Fruit fly (Drosophila melanogaster) whole organism, embryonic: ENCODE results near the gene Sld5.

Experiments
- CG10979 ChIP-seq: fragments of 200-800 bp; sonication (Bioruptor generic); optimal IDR thresholded peaks from 2 replicates; lab custom pipeline; 2018; ENCODE audit warnings: missing biosample characterization, mild to moderate bottlenecking, missing genetic modification characterization, moderate library complexity
- CG12744 ChIP-seq: fragments of 200-800 bp; sonication (Bioruptor generic); optimal IDR thresholded peaks from 2 replicates; lab custom pipeline; 2016; ENCODE audit warnings: missing biosample characterization, missing genetic modification characterization
- CG13894 ChIP-seq: fragments of 200-800 bp; sonication (Bioruptor generic); optimal IDR thresholded peaks from 3 replicates; lab custom pipeline; 2018; ENCODE audit warnings: missing biosample characterization, mild to moderate bottlenecking, missing genetic modification characterization, moderate library complexity
- CG14050 ChIP-seq: fragments of 200-800 bp; sonication (Bioruptor generic); IDR thresholded peaks from 3 replicates; pipeline ENCODE4 v1.3.6; 2022; ENCODE audit warnings: missing biosample characterization, missing genetic modification characterization
- CG16813 ChIP-seq: fragments of 200-800 bp; sonication (Bioruptor generic); IDR thresholded peaks from 3 replicates; pipeline ENCODE4 v1.3.6; 2022; ENCODE audit warnings: missing biosample characterization, missing genetic modification characterization; ENCODE audit not compliant: partially characterized antibody
- CG16863 ChIP-seq: fragments of 200-800 bp; sonication (Bioruptor generic); optimal IDR thresholded peaks from 3 replicates; lab custom pipeline; 2016; ENCODE audit warnings: missing biosample characterization, missing genetic modification characterization
- CG18619 ChIP-seq: fragments of 200-800 bp; sonication (Bioruptor generic); optimal IDR thresholded peaks from 3 replicates; lab custom pipeline; 2017; ENCODE audit warnings: missing biosample characterization, mild to moderate bottlenecking, missing genetic modification characterization
- CG18764 ChIP-seq: fragments of 200-800 bp; sonication (Bioruptor generic); optimal IDR thresholded peaks from 3 replicates; lab custom pipeline; 2016; ENCODE audit warnings: missing biosample characterization, missing genetic modification characterization
- CG2712 ChIP-seq: fragments of 200-800 bp; optimal IDR thresholded peaks from 3 replicates; lab custom pipeline; 2019; ENCODE audit warnings: missing biosample characterization, mild to moderate bottlenecking, missing genetic modification characterization, moderate library complexity
- CG32767 ChIP-seq: fragments of 200-800 bp; sonication (Bioruptor generic); IDR thresholded peaks from 2 replicates; pipeline ENCODE4 v1.3.6; 2022; ENCODE audit warnings: missing biosample characterization, missing genetic modification characterization
- CG4282 ChIP-seq: fragments of 200-800 bp; sonication (Bioruptor generic); optimal IDR thresholded peaks from 2 replicates; lab custom pipeline; 2016; ENCODE audit warnings: missing biosample characterization, missing genetic modification characterization
- CG4328 ChIP-seq: fragments of 200-800 bp; sonication (Bioruptor generic); optimal IDR thresholded peaks from 3 replicates; lab custom pipeline; 2017; ENCODE audit warnings: missing biosample characterization, missing genetic modification reagents, missing genetic modification characterization
- CG4404 ChIP-seq: fragments of 200-800 bp; sonication (Bioruptor generic); IDR thresholded peaks from 2 replicates; pipeline ENCODE4 v1.3.6; 2022; ENCODE audit warnings: missing biosample characterization, missing genetic modification characterization
- CG7372 ChIP-seq: fragments of 200-800 bp; sonication (Bioruptor generic); IDR thresholded peaks from 2 replicates; pipeline ENCODE4 v1.3.6; 2022; ENCODE audit warnings: missing biosample characterization, missing genetic modification characterization
- CG8290 ChIP-seq, 3 experiments: fragments of 200-800 bp; sonication (Bioruptor generic); optimal IDR thresholded peaks; 2 replicates each; lab custom pipeline; 2016 to 2019; ENCODE audit warnings: missing biosample characterization in 3 of 3, missing genetic modification characterization in 3 of 3, mild to moderate bottlenecking in 2 of 3, moderate library complexity in 1 of 3
- CG8924 ChIP-seq: fragments of 200-800 bp; optimal IDR thresholded peaks from 3 replicates; lab custom pipeline; 2019; ENCODE audit warnings: missing biosample characterization, mild to moderate bottlenecking, missing genetic modification characterization, moderate library complexity
- CG9932 ChIP-seq: fragments of 200-800 bp; sonication (Bioruptor generic); IDR thresholded peaks from 2 replicates; pipeline ENCODE4 v1.3.6; 2022; ENCODE audit warnings: missing biosample characterization, missing genetic modification characterization
- CkIIα-i1 ChIP-seq: fragments of 200-800 bp; sonication (Bioruptor generic); IDR thresholded peaks from 2 replicates; pipeline ENCODE4 v1.3.6; 2022; ENCODE audit warnings: missing biosample characterization, missing genetic modification characterization
- D19B ChIP-seq: fragments of 200-800 bp; sonication (Bioruptor generic); optimal IDR thresholded peaks from 2 replicates; lab custom pipeline; 2017; ENCODE audit warnings: missing biosample characterization, mild to moderate bottlenecking, missing genetic modification characterization
- Gsc ChIP-seq: fragments of 200-800 bp; sonication (Bioruptor generic); IDR thresholded peaks from 2 replicates; pipeline ENCODE4 v1.3.6; 2022; ENCODE audit warnings: missing biosample characterization, missing genetic modification characterization
- HLHmδ ChIP-seq: fragments of 200-800 bp; sonication (Bioruptor generic); optimal IDR thresholded peaks from 2 replicates; lab custom pipeline; 2018; ENCODE audit warnings: missing biosample characterization, mild to moderate bottlenecking, missing genetic modification characterization, moderate library complexity
- Hsf ChIP-seq: fragments of 200-800 bp; sonication (Bioruptor generic); optimal IDR thresholded peaks from 3 replicates; lab custom pipeline; 2016; ENCODE audit warnings: missing biosample characterization, missing genetic modification characterization
- Oaz ChIP-seq: fragments of 200-800 bp; sonication (Bioruptor generic); IDR thresholded peaks from 2 replicates; pipeline ENCODE4 v1.3.6; 2022; ENCODE audit warnings: missing biosample characterization, missing genetic modification characterization
- Rfx ChIP-seq: fragments of 200-800 bp; sonication (Bioruptor generic); IDR thresholded peaks from 2 replicates; pipeline ENCODE4 v1.3.6; 2022; ENCODE audit warnings: missing biosample characterization, missing genetic modification characterization
- Sox102F ChIP-seq: fragments of 200-800 bp; sonication (Bioruptor generic); optimal IDR thresholded peaks from 2 replicates; lab custom pipeline; 2018; ENCODE audit warnings: missing biosample characterization, mild to moderate bottlenecking, missing genetic modification characterization, moderate library complexity
- Trl ChIP-seq, 3 experiments: fragments of >200 bp in 2 of 3; fragments of 200-800 bp in 1 of 3; sonication (Bioruptor generic) in 1 of 3; optimal IDR thresholded peaks; 2 replicates in 1 of 3; 3 replicates in 2 of 3; lab custom pipeline; 2016 to 2017; ENCODE audit warnings: missing biosample characterization in 1 of 3, missing genetic modification characterization in 1 of 3
- ato ChIP-seq: fragments of 200-800 bp; sonication (Bioruptor generic); IDR thresholded peaks from 2 replicates; pipeline ENCODE4 v1.3.6; 2022; ENCODE audit warnings: missing biosample characterization, missing genetic modification characterization; ENCODE audit not compliant: partially characterized antibody
- bab2 ChIP-seq: fragments of 200-800 bp; sonication (Bioruptor generic); optimal IDR thresholded peaks from 2 replicates; lab custom pipeline; 2016; ENCODE audit warnings: missing biosample characterization, missing genetic modification characterization
- dm ChIP-seq: fragments of 200-800 bp; sonication (Bioruptor generic); optimal IDR thresholded peaks from 3 replicates; lab custom pipeline; 2016; ENCODE audit warnings: missing biosample characterization, missing genetic modification characterization
- esg ChIP-seq: fragments of 200-800 bp; sonication (Bioruptor generic); conservative IDR thresholded peaks from 2 replicates; pipeline ENCODE4 v1.3.6; 2022; ENCODE audit warnings: missing biosample characterization, missing genetic modification characterization
- gcm ChIP-seq: fragments of 200-800 bp; sonication (Bioruptor generic); optimal IDR thresholded peaks from 2 replicates; lab custom pipeline; 2019; ENCODE audit warnings: missing biosample characterization, mild to moderate bottlenecking, missing genetic modification characterization, moderate library complexity
- h ChIP-seq: fragments of >200 bp; optimal IDR thresholded peaks from 2 replicates; lab custom pipeline; 2017
- hbn ChIP-seq: fragments of 200-800 bp; sonication (Bioruptor generic); IDR thresholded peaks from 2 replicates; pipeline ENCODE4 v1.3.6; 2022; ENCODE audit warnings: missing biosample characterization, missing genetic modification characterization; ENCODE audit not compliant: partially characterized antibody
- hth ChIP-seq: fragments of >200 bp; optimal IDR thresholded peaks from 2 replicates; lab custom pipeline; 2017; ENCODE audit warnings: inconsistent platforms
- kah ChIP-seq: fragments of 200-800 bp; sonication (Bioruptor generic); optimal IDR thresholded peaks from 2 replicates; lab custom pipeline; 2018; ENCODE audit warnings: missing biosample characterization, mild to moderate bottlenecking, missing genetic modification characterization
- lbe ChIP-seq: fragments of 200-800 bp; sonication (Bioruptor generic); optimal IDR thresholded peaks from 2 replicates; lab custom pipeline; 2016; ENCODE audit warnings: missing biosample characterization, mild to moderate bottlenecking, missing genetic modification characterization
- lilli ChIP-seq: fragments of 200-800 bp; sonication (Bioruptor generic); optimal IDR thresholded peaks from 3 replicates; lab custom pipeline; 2016; ENCODE audit warnings: missing biosample characterization, missing genetic modification characterization
- pan ChIP-seq, 4 experiments: fragments of >200 bp in 3 of 4; fragments of 200-800 bp in 1 of 4; sonication (Bioruptor generic) in 1 of 4; optimal IDR thresholded peaks in 3 of 4; IDR thresholded peaks in 1 of 4; 2 replicates each; pipeline versions ENCODE4 v1.3.6 to Lab custom; 2017 to 2022; ENCODE audit warnings: missing biosample characterization in 2 of 4, missing genetic modification characterization in 2 of 4, mixed read lengths in 1 of 4
- phol ChIP-seq: fragments of 200-800 bp; sonication (Bioruptor generic); optimal IDR thresholded peaks from 3 replicates; lab custom pipeline; 2018; ENCODE audit warnings: missing biosample characterization, mild to moderate bottlenecking, missing genetic modification characterization, moderate library complexity
- pros ChIP-seq: fragments of 200-800 bp; sonication (Bioruptor generic); optimal IDR thresholded peaks from 3 replicates; lab custom pipeline; 2019; ENCODE audit warnings: missing biosample characterization, mild to moderate bottlenecking, missing genetic modification characterization, moderate library complexity
- row ChIP-seq: fragments of 200-800 bp; sonication (Bioruptor generic); IDR thresholded peaks from 3 replicates; pipeline ENCODE4 v1.3.6; 2022; ENCODE audit warnings: missing biosample characterization, missing genetic modification characterization
- scrt ChIP-seq: fragments of 200-800 bp; sonication (Bioruptor generic); optimal IDR thresholded peaks from 2 replicates; lab custom pipeline; 2018; ENCODE audit warnings: missing biosample characterization, mild to moderate bottlenecking, missing genetic modification characterization, moderate library complexity
- sd ChIP-seq: fragments of 200-800 bp; sonication (Bioruptor generic); optimal IDR thresholded peaks from 3 replicates; lab custom pipeline; 2018; ENCODE audit warnings: missing biosample characterization, mild to moderate bottlenecking, missing genetic modification characterization, moderate library complexity
- so ChIP-seq: fragments of 200-800 bp; sonication (Bioruptor generic); IDR thresholded peaks from 3 replicates; pipeline ENCODE4 v1.3.6; 2022; ENCODE audit warnings: missing biosample characterization, missing genetic modification characterization
- tap ChIP-seq: fragments of 200-800 bp; optimal IDR thresholded peaks from 3 replicates; lab custom pipeline; 2019; ENCODE audit warnings: missing biosample characterization, mild to moderate bottlenecking, missing genetic modification characterization, moderate library complexity
- trem ChIP-seq: fragments of 200-800 bp; optimal IDR thresholded peaks from 3 replicates; lab custom pipeline; 2019; ENCODE audit warnings: missing biosample characterization, mild to moderate bottlenecking, missing genetic modification characterization, moderate library complexity
- trh ChIP-seq: fragments of 200-800 bp; sonication (Bioruptor generic); optimal IDR thresholded peaks from 2 replicates; lab custom pipeline; 2016; ENCODE audit warnings: missing biosample characterization, missing genetic modification characterization
- tup ChIP-seq: fragments of 200-800 bp; sonication (Bioruptor generic); optimal IDR thresholded peaks from 2 replicates; lab custom pipeline; 2016; ENCODE audit warnings: missing biosample characterization, mild to moderate bottlenecking, missing genetic modification characterization, moderate library complexity
- unc-4 ChIP-seq: fragments of 200-800 bp; sonication (Bioruptor generic); IDR thresholded peaks from 2 replicates; pipeline ENCODE4 v1.3.6; 2022; ENCODE audit warnings: missing biosample characterization, missing genetic modification characterization; ENCODE audit not compliant: partially characterized antibody

The Sld5 gene

dm6 chr3R:26081380-26081991 lies 25.1 kb upstream of the Sld5 start (continued):
- TF ChIP-seq CG4328 (GFP tag; lab: Kevin White, UChicago) (no peak), esg (GFP tag; lab: Robert Waterston, UW) (peak; percentile 26; the same call in 1 of the 2 replicates), Hsf (no peak), CG18619 (GFP tag; lab: Kevin White, UChicago) (no peak), CG16863 (GFP tag; lab: Kevin White, UChicago) (no peak), lilli (GFP tag; lab: Kevin White, UChicago) (peak; percentile 15), ato (GFP tag; lab: Robert Waterston, UW) (no peak), sd (no peak), CG9932 (GFP tag; lab: Robert Waterston, UW) (no peak), row (GFP tag; lab: Robert Waterston, UW) (peak; percentile 57), CG18764 (GFP tag; lab: Kevin White, UChicago) (peak; percentile 13), pan (optimal IDR thresholded peaks at IDR 0.05; lab: Kevin White, UChicago) (no peak), pan (GFP tag; optimal IDR thresholded peaks at IDR 0.05 in 1 of 2, IDR thresholded peaks at IDR 0.05 in 1 of 2) (peak in 1 of 2 experiments; percentile 61), CkIIα-i1 (GFP tag; lab: Robert Waterston, UW) (no peak), CG14050 (no peak), CG7372 (0 out of 2 replicates have a peak, but pooled peaks have one; percentile 8), bab2 (GFP tag; lab: Kevin White, UChicago) (peak; percentile 9), CG8924 (tag; lab: Kevin White, UChicago) (peak; percentile 58), CG4282 (GFP tag; lab: Kevin White, UChicago) (no peak), Oaz (GFP tag; lab: Robert Waterston, UW) (no peak), CG12744 (GFP tag; lab: Kevin White, UChicago) (no peak), trem (tag; lab: Kevin White, UChicago) (peak; percentile 56), HLHmδ (GFP tag; lab: Kevin White, UChicago) (no peak), tup (GFP tag; lab: Kevin White, UChicago) (no peak), CG32767 (GFP tag; lab: Robert Waterston, UW) (no peak), dm (GFP tag; lab: Kevin White, UChicago) (no peak), so (GFP tag; lab: Robert Waterston, UW) (0 out of 3 replicates have a peak, but pooled peaks have one; percentile 54), Trl (optimal IDR thresholded peaks at IDR 0.05; lab: Kevin White, UChicago) (no peak), Trl (GFP tag; optimal IDR thresholded peaks at IDR 0.05; lab: Kevin White, UChicago) (no peak), gcm (no peak), tap (tag; lab: Kevin White, UChicago) (peak; percentile 36), hbn (GFP tag; lab: Robert Waterston, UW) (no peak), kah (GFP tag; lab: Kevin White, UChicago) (no peak), h (lab: Kevin White, UChicago) (no peak), Gsc (no peak), CG13894 (tag; lab: Kevin White, UChicago) (no peak), unc-4 (GFP tag; lab: Robert Waterston, UW) (no peak), D19B (GFP tag; lab: Kevin White, UChicago) (no peak), CG16813 (GFP tag; lab: Robert Waterston, UW) (no peak), trh (GFP tag; lab: Kevin White, UChicago) (no peak), Rfx (GFP tag; lab: Robert Waterston, UW) (0 out of 2 replicates have a peak, but pooled peaks have one; percentile 14), phol (tag; lab: Kevin White, UChicago) (peak; percentile 73), Sox102F (GFP tag; lab: Kevin White, UChicago) (peak; percentile 73), scrt (no peak), CG10979 (tag; lab: Kevin White, UChicago) (peak; percentile 79), pros (GFP tag; lab: Kevin White, UChicago) (no peak), CG4404 (GFP tag; lab: Robert Waterston, UW) (no peak), CG8290 (GFP tag; optimal IDR thresholded peaks at IDR 0.05; lab: Kevin White, UChicago) (no peak), CG8290 (tag; optimal IDR thresholded peaks at IDR 0.05; lab: Kevin White, UChicago) (no peak), hth (no peak), lbe (GFP tag; lab: Kevin White, UChicago) (peak; percentile 43), CG2712 (tag; lab: Kevin White, UChicago) (peak; percentile 82)
